Fruit fly (Drosophila melanogaster): Measurements from ENCODE around the gene CecC.

Gene CecC

dm6 chr3R:30203104-30203986 lies 12.9 kb upstream of the CecC start (continued):
- peak; percentile 88 for TF ChIP-seq CG12219 (GFP tag; optimal IDR thresholded peaks at IDR 0.05)
- TF ChIP-seq CG17829 (tag; optimal IDR thresholded peaks at IDR 0.05) = peak; percentile 91
- peak; percentile 96 to 99 for TF ChIP-seq dpn (GFP tag; optimal IDR thresholded peaks at IDR 0.05)
- peak; percentile 94 for TF ChIP-seq HmgZ (tag; optimal IDR thresholded peaks at IDR 0.05)
- peak; percentile 99 for TF ChIP-seq Adf1 (GFP tag; IDR thresholded peaks at IDR 0.05)
- TF ChIP-seq lilli (GFP tag; optimal IDR thresholded peaks at IDR 0.05) = peak; percentile 96
- no peak for TF ChIP-seq Lpt (GFP tag; optimal IDR thresholded peaks at IDR 0.05)
- peak; percentile 59 for TF ChIP-seq CG17912 (GFP tag; optimal IDR thresholded peaks at IDR 0.05)
- no peak; the same call in 1 of the 2 replicates for TF ChIP-seq Dip2 (GFP tag; IDR thresholded peaks at IDR 0.05)
- peak; percentile 94 for TF ChIP-seq Oli (tag; optimal IDR thresholded peaks at IDR 0.05)
- peak; percentile 97 for TF ChIP-seq CG30403 (GFP tag; optimal IDR thresholded peaks at IDR 0.05)
- peak; percentile 69 for TF ChIP-seq CG18011 (GFP tag; optimal IDR thresholded peaks at IDR 0.05)
- peak; percentile 83 for TF ChIP-seq schlank (tag; optimal IDR thresholded peaks at IDR 0.05)
- peak; percentile 64 for TF ChIP-seq B-H2 (GFP tag; optimal IDR thresholded peaks at IDR 0.05)
- TF ChIP-seq insv (GFP tag; optimal IDR thresholded peaks at IDR 0.05) = peak in 1 of 2 experiments; percentile 8
- no peak for TF ChIP-seq Elba2 (GFP tag; optimal IDR thresholded peaks at IDR 0.05)
- TF ChIP-seq CG8478 (optimal IDR thresholded peaks at IDR 0.05) = no peak
- TF ChIP-seq nau (GFP tag; optimal IDR thresholded peaks at IDR 0.05) = peak; percentile 97
- peak; percentile 97 for TF ChIP-seq jumu (GFP tag; optimal IDR thresholded peaks at IDR 0.05)
- peak; percentile 94 for TF ChIP-seq ATbp (GFP tag; optimal IDR thresholded peaks at IDR 0.05)
- TF ChIP-seq CG7928 (GFP tag; optimal IDR thresholded peaks at IDR 0.05) = peak; percentile 77
- peak; percentile 73 for TF ChIP-seq CG11247 (GFP tag; IDR thresholded peaks at IDR 0.05)
- TF ChIP-seq CG1602 (GFP tag; optimal IDR thresholded peaks at IDR 0.05) = peak; percentile 89
- peak; percentile 83 for TF ChIP-seq Deaf1 (tag; optimal IDR thresholded peaks at IDR 0.05)
- TF ChIP-seq CG11504 (tag; optimal IDR thresholded peaks at IDR 0.05) = peak; percentile 97
- TF ChIP-seq toy (GFP tag; IDR thresholded peaks at IDR 0.05) = peak; percentile 77
- peak; percentile 80 for TF ChIP-seq CG3163 (GFP tag; optimal IDR thresholded peaks at IDR 0.05)
- peak; percentile 22 to 89 for TF ChIP-seq bsh (GFP tag; optimal IDR thresholded peaks at IDR 0.05)
- peak; percentile 94 for TF ChIP-seq bowl (GFP tag; IDR thresholded peaks at IDR 0.05)
- peak; percentile 93 for TF ChIP-seq Hsf (GFP tag; optimal IDR thresholded peaks at IDR 0.05)
- peak; percentile 26 for TF ChIP-seq nom (GFP tag; optimal IDR thresholded peaks at IDR 0.05)
- TF ChIP-seq sisA (GFP tag; IDR thresholded peaks at IDR 0.05) = peak; percentile 98
- no peak for TF ChIP-seq Tbp (GFP tag; optimal IDR thresholded peaks at IDR 0.05)
- peak; percentile 89 for TF ChIP-seq CG12155 (GFP tag; optimal IDR thresholded peaks at IDR 0.05)
- peak; percentile 60 for TF ChIP-seq CG4707 (GFP tag; optimal IDR thresholded peaks at IDR 0.05)
- peak; percentile 89 for TF ChIP-seq CG4404 (GFP tag; IDR thresholded peaks at IDR 0.05)
- TF ChIP-seq az2 (GFP tag; optimal IDR thresholded peaks at IDR 0.05) = peak; percentile 93
- TF ChIP-seq CG34422 (GFP tag; IDR thresholded peaks at IDR 0.05) = peak; percentile 94
- no peak for TF ChIP-seq Dp (GFP tag; optimal IDR thresholded peaks at IDR 0.05)
- peak; percentile 96 for TF ChIP-seq CG3838 (GFP tag; optimal IDR thresholded peaks at IDR 0.05)
- peak; percentile 91 for TF ChIP-seq Rx (GFP tag; IDR thresholded peaks at IDR 0.05)
- TF ChIP-seq cato (GFP tag; optimal IDR thresholded peaks at IDR 0.05; ENCODE audit: borderline replicate concordance) = peak; percentile 77
- peak; percentile 99 for TF ChIP-seq ind (GFP tag; optimal IDR thresholded peaks at IDR 0.05)
- peak; percentile 95 for TF ChIP-seq tup (GFP tag; optimal IDR thresholded peaks at IDR 0.05)
- TF ChIP-seq HmgD (GFP tag; optimal IDR thresholded peaks at IDR 0.05) = peak; percentile 94
- peak; percentile 96 for TF ChIP-seq CG14050 (GFP tag; IDR thresholded peaks at IDR 0.05)
- peak in 1 of 2 experiments; percentile 59 for TF ChIP-seq tll (GFP tag; optimal IDR thresholded peaks at IDR 0.05)
- TF ChIP-seq CG31441 (GFP tag; IDR thresholded peaks at IDR 0.05) = peak; percentile 94
- TF ChIP-seq E2f1 (GFP tag; IDR thresholded peaks at IDR 0.05) = peak; percentile 93

Data from whole organism, embryonic.